Worm (Caenorhabditis elegans): ENCODE results near the gene fbxb-41.

The fbxb-41 gene

DNA sequence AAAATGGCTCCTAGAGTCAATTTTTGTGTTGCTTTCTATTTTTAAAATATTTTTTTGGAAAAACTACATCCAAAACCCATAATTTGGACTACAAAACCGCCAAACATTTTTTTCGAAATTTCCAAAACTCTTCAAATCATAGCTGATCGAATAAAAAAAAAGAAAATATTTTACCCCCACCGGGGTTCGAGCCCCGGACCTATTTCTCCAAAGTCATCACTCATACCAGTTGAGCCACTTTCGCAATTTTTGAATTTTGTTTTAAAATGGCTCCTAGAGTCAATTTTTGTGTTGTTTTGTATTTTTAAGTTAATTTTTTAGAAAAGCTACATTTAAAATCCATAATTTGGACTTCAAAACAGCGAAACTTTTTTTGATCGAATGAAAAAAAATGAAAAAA, 43.4 kb upstream of the fbxb-41 start:
- TF ChIP-seq lin-15B (tag; optimal IDR thresholded peaks at IDR 0.05) (no peak), unc-86 (tag; optimal IDR thresholded peaks at IDR 0.05) (no peak), pax-3 (tag; optimal IDR thresholded peaks at IDR 0.05) (no peak), alr-1 (tag; optimal IDR thresholded peaks at IDR 0.05; ENCODE audit: borderline replicate concordance) (no peak), sup-37 (GFP tag; optimal IDR thresholded peaks at IDR 0.05) (no peak), ceh-63 (GFP tag; optimal IDR thresholded peaks at IDR 0.05) (no peak), dsc-1 (tag; optimal IDR thresholded peaks at IDR 0.05) (no peak), unc-130 (tag; optimal IDR thresholded peaks at IDR 0.05) (no peak), ztf-4 (tag; optimal IDR thresholded peaks at IDR 0.05) (no peak), skn-1 (tag; optimal IDR thresholded peaks at IDR 0.05) (no peak), unc-62 (GFP tag; optimal IDR thresholded peaks at IDR 0.05) (no peak), lir-3 (tag; optimal IDR thresholded peaks at IDR 0.05; ENCODE audit: poor library complexity) (no peak), lin-14 (GFP tag; optimal IDR thresholded peaks at IDR 0.05) (no peak)

DNA sequence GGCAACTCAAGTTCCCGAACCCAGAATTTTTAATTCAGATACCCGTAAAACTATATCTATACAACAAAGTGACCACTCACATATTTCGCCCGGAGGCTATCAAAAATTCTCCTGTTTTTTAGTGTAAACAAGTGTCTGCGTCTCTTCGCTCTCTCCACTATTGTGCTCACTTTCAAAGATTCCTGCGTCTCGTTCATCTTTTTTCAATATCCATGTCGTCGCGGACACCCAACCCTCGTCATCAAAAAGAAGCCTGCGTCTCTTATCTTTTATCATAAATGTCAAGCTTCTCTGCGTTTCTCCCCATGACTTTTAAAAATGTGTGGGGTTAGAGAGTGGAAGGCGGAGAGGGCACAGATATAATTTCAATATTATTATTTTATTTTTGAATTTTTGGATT, 42.8 kb upstream of the fbxb-41 start:
- TF ChIP-seq fkh-8 (tag; optimal IDR thresholded peaks at IDR 0.05) (peak; percentile 46), ama-1 (optimal IDR thresholded peaks at IDR 0.05) (no peak), ces-1 (GFP tag; optimal IDR thresholded peaks at IDR 0.05) (no peak), irx-1 (tag; optimal IDR thresholded peaks at IDR 0.05) (peak; percentile 52), fkh-4 (tag; optimal IDR thresholded peaks at IDR 0.05; ENCODE audit: borderline replicate concordance) (peak; percentile 30), ceh-8 (GFP tag; optimal IDR thresholded peaks at IDR 0.05) (no peak), nhr-47 (tag; optimal IDR thresholded peaks at IDR 0.05) (peak; percentile 65), egl-13 (tag; optimal IDR thresholded peaks at IDR 0.05) (peak; percentile 16), lsy-2 (tag; optimal IDR thresholded peaks at IDR 0.05) (peak; percentile 68 to 73), hlh-4 (tag; optimal IDR thresholded peaks at IDR 0.05) (no peak), mdl-1 (tag; optimal IDR thresholded peaks at IDR 0.05) (peak in 1 of 2 experiments; percentile 43), snu-23 (GFP tag; optimal IDR thresholded peaks at IDR 0.05) (peak; percentile 69), ztf-4 (tag; optimal IDR thresholded peaks at IDR 0.05) (no peak), tbx-2 (tag; optimal IDR thresholded peaks at IDR 0.05) (peak; percentile 51), mep-1 (tag; optimal IDR thresholded peaks at IDR 0.05) (peak; percentile 59), nhr-12 (tag; optimal IDR thresholded peaks at IDR 0.05) (no peak), vab-15 (tag; optimal IDR thresholded peaks at IDR 0.05) (no peak), jun-1 (tag; optimal IDR thresholded peaks at IDR 0.05) (peak; percentile 30), mef-2 (tag; optimal IDR thresholded peaks at IDR 0.05) (peak; percentile 61), swsn-7 (tag; optimal IDR thresholded peaks at IDR 0.05) (peak; percentile 62), Y116A8C.19 (tag; optimal IDR thresholded peaks at IDR 0.05; ENCODE audit: borderline replicate concordance) (no peak), ceh-88 (GFP tag; IDR thresholded peaks at IDR 0.05) (no peak; the same call in 1 of the 2 replicates), fkh-10 (GFP tag; optimal IDR thresholded peaks at IDR 0.05) (no peak), unc-130 (tag; optimal IDR thresholded peaks at IDR 0.05) (peak; percentile 8), aly-2 (tag; optimal IDR thresholded peaks at IDR 0.05) (no peak), elt-2 (tag; optimal IDR thresholded peaks at IDR 0.05) (no peak), nhr-237 (tag; optimal IDR thresholded peaks at IDR 0.05) (no peak), unc-30 (tag; optimal IDR thresholded peaks at IDR 0.05) (no peak), snpc-4 (tag; optimal IDR thresholded peaks at IDR 0.05) (peak; percentile 8), skn-1 (tag; optimal IDR thresholded peaks at IDR 0.05) (peak; percentile 82), hpl-2 (GFP tag; optimal IDR thresholded peaks at IDR 0.05) (no peak), lin-15B (tag; optimal IDR thresholded peaks at IDR 0.05) (no peak), F16B12.6 (tag; optimal IDR thresholded peaks at IDR 0.05) (no peak), lin-14 (GFP tag; optimal IDR thresholded peaks at IDR 0.05) (peak; percentile 91), elt-3 (tag; optimal IDR thresholded peaks at IDR 0.05) (peak in 1 of 6 experiments; percentile 43), pax-3 (tag; optimal IDR thresholded peaks at IDR 0.05) (no peak), nhr-19 (GFP tag; conservative IDR thresholded peaks at IDR 0.05) (peak; percentile 60), nhr-84 (tag; optimal IDR thresholded peaks at IDR 0.05) (no peak), nhr-20 (tag; optimal IDR thresholded peaks at IDR 0.05) (peak; percentile 61), xbp-1 (tag; optimal IDR thresholded peaks at IDR 0.05) (peak; percentile 47), egl-27 (tag; optimal IDR thresholded peaks at IDR 0.05) (peak in 1 of 2 experiments; percentile 16), nhr-76 (tag; optimal IDR thresholded peaks at IDR 0.05) (no peak), lin-13 (GFP tag; optimal IDR thresholded peaks at IDR 0.05) (peak; percentile 47), nhr-11 (tag; optimal IDR thresholded peaks at IDR 0.05) (peak; percentile 61), pqm-1 (tag; optimal IDR thresholded peaks at IDR 0.05) (no peak)

All from whole organism, L1 larva.